Worm (Caenorhabditis elegans) whole organism, young adult: ENCODE results near the gene fic-1.

Experiments used
- B0035.1 ChIP-seq: sonication (generic microtip); optimal IDR thresholded peaks from 2 replicates; lab custom pipeline; 2016; ENCODE audit warnings: missing genetic modification characterization, mild to moderate bottlenecking, missing compliant biosample characterization, missing genotype, missing genetic modification reagents
- B0261.1 ChIP-seq: sonication (generic microtip); optimal IDR thresholded peaks from 2 replicates; lab custom pipeline; 2016; ENCODE audit warnings: mild to moderate bottlenecking, missing genetic modification characterization, moderate library complexity, missing compliant biosample characterization
- F23B12.7 ChIP-seq: sonication (generic microtip); optimal IDR thresholded peaks from 2 replicates; lab custom pipeline; 2017; ENCODE audit warnings: missing genetic modification characterization, mild to moderate bottlenecking, missing compliant biosample characterization, antibody characterized with exemption, moderate library complexity; ENCODE audit not compliant: insufficient read depth
- F33H1.4 ChIP-seq: fragments of 200-800 bp; sonication (Bioruptor generic); IDR thresholded peaks from 2 replicates; pipeline ENCODE4 v1.3.6; 2022; ENCODE audit warnings: missing genetic modification reagents, missing genetic modification characterization, missing compliant biosample characterization
- F49E8.2 ChIP-seq: sonication (generic microtip); optimal IDR thresholded peaks from 3 replicates; lab custom pipeline; 2017; ENCODE audit warnings: missing genetic modification characterization, mild to moderate bottlenecking, missing compliant biosample characterization, antibody characterized with exemption, moderate library complexity; ENCODE audit not compliant: insufficient read depth
- F55B11.4 ChIP-seq: sonication (generic microtip); optimal IDR thresholded peaks from 2 replicates; lab custom pipeline; 2016; ENCODE audit warnings: missing compliant biosample characterization, missing genetic modification characterization, borderline replicate concordance; ENCODE audit not compliant: insufficient read depth
- F57A8.1 ChIP-seq: fragments of 200-800 bp; sonication (Bioruptor generic); optimal IDR thresholded peaks from 2 replicates; lab custom pipeline; 2018; ENCODE audit warnings: mild to moderate bottlenecking, missing genetic modification characterization, moderate library complexity, missing compliant biosample characterization
- T26A5.8 ChIP-seq: sonication (generic microtip); optimal IDR thresholded peaks from 2 replicates; lab custom pipeline; 2016; ENCODE audit warnings: missing genetic modification characterization, missing compliant biosample characterization
- Y53F4B.3 ChIP-seq: fragments of 200-800 bp; sonication (Bioruptor generic); IDR thresholded peaks from 2 replicates; pipeline ENCODE4 v1.3.6; 2022; ENCODE audit warnings: missing genetic modification reagents, missing genetic modification characterization, missing compliant biosample characterization
- Y53G8AR.9 ChIP-seq: fragments of 200-800 bp; sonication (Bioruptor generic); conservative IDR thresholded peaks from 2 replicates; pipeline ENCODE4 v1.3.6; 2022; ENCODE audit warnings: missing genetic modification reagents, missing genetic modification characterization, missing compliant biosample characterization
- Y79H2A.3 ChIP-seq: fragments of 200-800 bp; sonication (Bioruptor generic); conservative IDR thresholded peaks from 2 replicates; pipeline ENCODE4 v1.3.6; 2022; ENCODE audit warnings: missing genetic modification reagents, missing genetic modification characterization, missing compliant biosample characterization
- ama-1 ChIP-seq, 3 experiments: fragments of 150-350 bp in 1 of 3; sonication (generic microtip) in 2 of 3; optimal IDR thresholded peaks; 2 replicates each; lab custom pipeline; 2014 to 2018; ENCODE audit warnings: missing biosample characterization in 2 of 3, missing genetic modification characterization in 2 of 3, missing genetic modification reagents in 2 of 3
- attf-3 ChIP-seq: fragments of 200-800 bp; sonication (Bioruptor generic); conservative IDR thresholded peaks from 2 replicates; pipeline ENCODE4 v1.3.6; 2022; ENCODE audit warnings: missing genetic modification reagents, missing genetic modification characterization, missing compliant biosample characterization
- ccch-3 ChIP-seq: fragments of 200-800 bp; sonication (Bioruptor generic); optimal IDR thresholded peaks from 2 replicates; lab custom pipeline; 2018; ENCODE audit warnings: mild to moderate bottlenecking, missing genetic modification characterization, missing compliant biosample characterization
- cebp-1 ChIP-seq, 2 experiments: fragments of 200-800 bp in 1 of 2; sonication (Bioruptor generic) in 1 of 2; sonication (generic microtip) in 1 of 2; IDR thresholded peaks in 1 of 2; optimal IDR thresholded peaks in 1 of 2; 2 replicates each; pipeline versions ENCODE4 v1.3.6 to Lab custom; 2017 to 2022; ENCODE audit warnings: missing compliant biosample characterization in 2 of 2, missing genetic modification characterization in 2 of 2, mild to moderate bottlenecking in 1 of 2, missing genetic modification reagents in 1 of 2, moderate library complexity in 1 of 2
- ceh-27 ChIP-seq: fragments of 200-800 bp; sonication (Bioruptor generic); optimal IDR thresholded peaks from 2 replicates; lab custom pipeline; 2018; ENCODE audit warnings: mild to moderate bottlenecking, missing genetic modification characterization, moderate library complexity, missing compliant biosample characterization
- ceh-58 ChIP-seq: fragments of 200-800 bp; sonication (Bioruptor generic); IDR thresholded peaks from 2 replicates; pipeline ENCODE4 v1.3.6; 2022; ENCODE audit warnings: missing genetic modification characterization, missing compliant biosample characterization
- ceh-79 ChIP-seq: sonication (generic microtip); optimal IDR thresholded peaks from 2 replicates; lab custom pipeline; 2017; ENCODE audit warnings: mild to moderate bottlenecking, missing genetic modification characterization, missing compliant biosample characterization
- ceh-91 ChIP-seq: fragments of 200-800 bp; sonication (Bioruptor generic); IDR thresholded peaks from 2 replicates; pipeline ENCODE4 v1.3.6; 2022; ENCODE audit warnings: missing genetic modification reagents, missing genetic modification characterization, missing compliant biosample characterization
- die-1 ChIP-seq: sonication (generic microtip); optimal IDR thresholded peaks from 2 replicates; lab custom pipeline; 2016; ENCODE audit warnings: missing genotype, mild to moderate bottlenecking, missing genetic modification characterization, missing compliant biosample characterization
- dpff-1 ChIP-seq: sonication (generic microtip); optimal IDR thresholded peaks from 2 replicates; lab custom pipeline; 2017; ENCODE audit warnings: mild to moderate bottlenecking, missing genetic modification characterization, missing compliant biosample characterization
- efl-1 ChIP-seq: fragments of 150-350 bp; optimal IDR thresholded peaks from 2 replicates; lab custom pipeline; 2014; ENCODE audit warnings: missing biosample characterization, missing genetic modification reagents, missing genetic modification characterization
- ets-4 ChIP-seq: fragments of 200-800 bp; sonication (Bioruptor generic); optimal IDR thresholded peaks from 2 replicates; lab custom pipeline; 2018; ENCODE audit warnings: mild to moderate bottlenecking, missing genetic modification characterization, missing compliant biosample characterization
- gei-17 ChIP-seq: fragments of 200-800 bp; sonication (Bioruptor generic); optimal IDR thresholded peaks from 2 replicates; lab custom pipeline; 2018; ENCODE audit warnings: mild to moderate bottlenecking, missing genetic modification characterization, missing compliant biosample characterization
- him-1 ChIP-seq: sonication (generic microtip); optimal IDR thresholded peaks from 2 replicates; lab custom pipeline; 2016; ENCODE audit warnings: missing genotype, missing genetic modification reagents, missing genetic modification characterization, missing compliant biosample characterization
- hlh-12 ChIP-seq: sonication (generic microtip); optimal IDR thresholded peaks from 2 replicates; lab custom pipeline; 2016; ENCODE audit warnings: missing genetic modification characterization, missing compliant biosample characterization
- let-526 ChIP-seq: fragments of 200-800 bp; sonication (Bioruptor generic); IDR thresholded peaks from 2 replicates; pipeline ENCODE4 v1.3.6; 2022; ENCODE audit warnings: missing genetic modification reagents, missing genetic modification characterization, missing compliant biosample characterization
- let-607 ChIP-seq, 2 experiments: fragments of 200-800 bp in 1 of 2; sonication (Bioruptor generic) in 1 of 2; sonication (generic microtip) in 1 of 2; optimal IDR thresholded peaks; 2 replicates each; lab custom pipeline; 2016 to 2018; ENCODE audit warnings: mild to moderate bottlenecking in 2 of 2, missing compliant biosample characterization in 2 of 2, missing genetic modification characterization in 2 of 2, moderate library complexity in 2 of 2, missing genotype in 1 of 2
- lin-26 ChIP-seq: fragments of 200-800 bp; sonication (Bioruptor generic); IDR thresholded peaks from 2 replicates; pipeline ENCODE4 v1.3.6; 2022; ENCODE audit warnings: missing genetic modification reagents, missing genetic modification characterization, missing compliant biosample characterization
- lin-35 ChIP-seq, 3 experiments: fragments of 150-350 bp in 2 of 3; sonication (generic microtip) in 1 of 3; optimal IDR thresholded peaks; 2 replicates each; lab custom pipeline; 2014 to 2018; ENCODE audit warnings: missing biosample characterization in 3 of 3, missing genetic modification characterization in 3 of 3, missing genetic modification reagents in 3 of 3
- lin-54 ChIP-seq: fragments of 200-800 bp; sonication (Bioruptor generic); optimal IDR thresholded peaks from 2 replicates; lab custom pipeline; 2018; ENCODE audit warnings: mild to moderate bottlenecking, missing genetic modification characterization, missing compliant biosample characterization
- lir-1 ChIP-seq: fragments of 200-800 bp; sonication (Bioruptor generic); conservative IDR thresholded peaks from 2 replicates; pipeline ENCODE4 v1.3.6; 2022; ENCODE audit warnings: missing genetic modification reagents, missing genetic modification characterization, missing compliant biosample characterization
- madf-3 ChIP-seq: fragments of 200-800 bp; sonication (Bioruptor generic); IDR thresholded peaks from 2 replicates; pipeline ENCODE4 v1.3.6; 2022; ENCODE audit warnings: missing genetic modification reagents, missing genetic modification characterization, missing compliant biosample characterization
- mxl-1 ChIP-seq: sonication (generic microtip); optimal IDR thresholded peaks from 2 replicates; lab custom pipeline; 2016; ENCODE audit warnings: missing genetic modification characterization, missing compliant biosample characterization
- nfya-1 ChIP-seq: sonication (generic microtip); optimal IDR thresholded peaks from 2 replicates; lab custom pipeline; 2017; ENCODE audit warnings: antibody characterized with exemption, missing compliant biosample characterization, missing genetic modification characterization, borderline replicate concordance; ENCODE audit not compliant: insufficient read depth
- nhr-27 ChIP-seq: fragments of 200-800 bp; sonication (Bioruptor generic); optimal IDR thresholded peaks from 2 replicates; lab custom pipeline; 2018; ENCODE audit warnings: mild to moderate bottlenecking, missing genetic modification characterization, moderate library complexity, missing compliant biosample characterization
- nhr-80 ChIP-seq: sonication (generic microtip); optimal IDR thresholded peaks from 2 replicates; lab custom pipeline; 2016; ENCODE audit warnings: missing genetic modification characterization, missing compliant biosample characterization
- rcor-1 ChIP-seq: fragments of 200-800 bp; sonication (Bioruptor generic); IDR thresholded peaks from 2 replicates; pipeline ENCODE4 v1.3.6; 2022; ENCODE audit warnings: missing genetic modification reagents, missing genetic modification characterization, missing compliant biosample characterization
- snpc-4 ChIP-seq, 5 experiments: fragments of 150-350 bp in 1 of 5; sonication (generic microtip) in 4 of 5; optimal IDR thresholded peaks; 2 replicates each; lab custom pipeline; 2014 to 2018; ENCODE audit warnings: missing genetic modification characterization in 5 of 5, missing biosample characterization in 3 of 5, antibody characterized with exemption in 2 of 5, mild to moderate bottlenecking in 2 of 5, missing compliant biosample characterization in 2 of 5, missing genotype in 2 of 5, moderate library complexity in 2 of 5, missing genetic modification reagents in 1 of 5
- tbp1 ChIP-seq: fragments of 200-800 bp; sonication (Bioruptor generic); optimal IDR thresholded peaks from 2 replicates; lab custom pipeline; 2018; ENCODE audit warnings: mild to moderate bottlenecking, missing genetic modification characterization, missing compliant biosample characterization
- tlf-1 ChIP-seq: fragments of 200-800 bp; sonication (Bioruptor generic); optimal IDR thresholded peaks from 2 replicates; lab custom pipeline; 2018; ENCODE audit warnings: mild to moderate bottlenecking, missing genetic modification characterization, missing compliant biosample characterization
- zim-3 ChIP-seq: sonication (generic microtip); optimal IDR thresholded peaks from 2 replicates; lab custom pipeline; 2017; ENCODE audit warnings: mild to moderate bottlenecking, missing genetic modification characterization, moderate library complexity, missing compliant biosample characterization
- ztf-18 ChIP-seq: sonication (generic microtip); optimal IDR thresholded peaks from 2 replicates; lab custom pipeline; 2016; ENCODE audit warnings: missing genotype, mild to moderate bottlenecking, missing genetic modification characterization, missing compliant biosample characterization
- ztf-22 ChIP-seq: fragments of 200-800 bp; sonication (Bioruptor generic); optimal IDR thresholded peaks from 2 replicates; lab custom pipeline; 2018; ENCODE audit warnings: mild to moderate bottlenecking, missing genetic modification characterization, moderate library complexity, missing compliant biosample characterization

The fic-1 gene

DNA sequence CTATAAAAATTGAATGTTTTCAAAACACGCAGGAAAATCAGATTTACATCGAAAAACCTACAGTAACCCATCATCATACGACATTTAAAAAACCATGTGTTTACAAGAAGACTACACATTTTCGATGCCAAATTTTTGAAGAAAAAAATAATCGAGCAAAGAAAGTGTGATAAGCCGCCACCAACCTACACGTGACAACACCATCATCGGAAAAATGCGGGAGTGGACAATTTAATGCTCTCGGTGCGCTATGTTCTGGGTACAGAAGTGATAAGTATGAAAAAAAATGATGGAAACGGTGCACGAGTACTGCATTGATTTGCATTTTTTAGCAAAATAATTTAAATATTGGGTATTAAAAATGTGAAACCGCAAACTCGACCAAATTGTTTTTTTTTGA lies 27.4 kb downstream of the fic-1 start:
- no peak for TF ChIP-seq cebp-1 (GFP tag; IDR thresholded peaks at IDR 0.05; lab: Robert Waterston, UW)
- TF ChIP-seq cebp-1 (tag; optimal IDR thresholded peaks at IDR 0.05; lab: Kevin White, UChicago) = no peak
- peak; percentile 57 for TF ChIP-seq nhr-80 (tag; lab: Kevin White, UChicago)
- no peak for TF ChIP-seq F55B11.4 (tag; lab: Kevin White, UChicago)
- TF ChIP-seq him-1 = no peak

DNA sequence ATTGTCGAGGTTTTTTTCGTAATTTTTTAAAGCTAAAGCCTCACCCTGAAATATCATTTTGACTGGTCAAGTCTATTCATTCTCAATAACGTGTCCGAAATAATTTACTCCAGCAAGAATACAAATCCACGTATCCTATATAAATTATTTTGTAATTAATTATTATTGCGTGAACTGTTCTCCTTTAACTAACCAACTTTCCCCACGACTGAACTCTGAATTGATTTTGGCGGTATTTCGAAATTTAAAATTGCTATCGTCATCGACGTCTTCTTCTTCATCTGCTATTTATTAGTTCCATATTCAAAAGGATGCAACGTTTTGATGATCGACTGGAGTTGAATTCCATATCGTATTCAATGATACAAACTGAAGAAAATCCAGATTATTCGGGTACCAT lies 29.1 kb downstream of the fic-1 start, which contains the start of the genes aqp-3 and Y69E1A.8:
aqp-3 (minus strand) TSS at position 101 of the 400 bp plus-strand sequence.
Y69E1A.8 (plus strand) TSS at position 246 of the 400 bp plus-strand sequence.
- TF ChIP-seq zim-3 (tag; lab: Kevin White, UChicago) (no peak), lir-1 (GFP tag; lab: Robert Waterston, UW) (no peak), Y53G8AR.9 (no peak), madf-3 (GFP tag; lab: Robert Waterston, UW) (no peak), rcor-1 (GFP tag; lab: Robert Waterston, UW) (no peak), tlf-1 (GFP tag; lab: Kevin White, UChicago) (no peak), ztf-18 (tag; lab: Kevin White, UChicago) (no peak), efl-1 (GFP tag; lab: Kevin White, UChicago) (no peak), hlh-12 (tag; lab: Kevin White, UChicago) (no peak), gei-17 (no peak), ccch-3 (no peak), B0261.1 (tag; lab: Kevin White, UChicago) (no peak), ceh-79 (tag; lab: Kevin White, UChicago) (no peak), ama-1 (optimal IDR thresholded peaks at IDR 0.05; lab: Kevin White, UChicago) (no peak), ama-1 (GFP tag; optimal IDR thresholded peaks at IDR 0.05; lab: Kevin White, UChicago) (no peak)

DNA sequence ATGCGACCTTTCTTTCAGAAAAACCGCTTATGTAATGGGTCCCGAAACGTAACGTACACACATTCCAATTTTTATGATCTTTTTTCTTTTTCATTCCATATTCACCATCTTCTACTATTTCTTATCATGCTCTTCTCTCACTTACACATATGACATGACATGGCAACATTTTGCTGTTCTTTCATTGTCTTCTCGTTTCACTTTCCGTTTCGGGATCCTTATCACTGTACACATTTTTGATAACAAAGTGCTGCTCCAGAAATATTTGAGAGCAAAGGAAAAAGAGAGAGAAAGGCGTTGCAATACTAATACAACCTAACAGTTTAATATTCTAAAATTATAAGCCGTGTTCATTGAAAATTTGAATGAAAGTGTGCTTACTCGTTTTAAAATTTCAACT lies 33.1 kb downstream of the fic-1 start:
- TF ChIP-seq zim-3 (tag; lab: Kevin White, UChicago) (no peak), lin-26 (GFP tag; lab: Robert Waterston, UW) (no peak), F57A8.1 (GFP tag; lab: Kevin White, UChicago) (no peak), nhr-27 (no peak), F23B12.7 (tag; lab: Kevin White, UChicago) (no peak), Y79H2A.3 (GFP tag; lab: Robert Waterston, UW) (no peak), attf-3 (GFP tag; lab: Robert Waterston, UW) (no peak), ztf-22 (peak; percentile 45), ceh-27 (GFP tag; lab: Kevin White, UChicago) (no peak), T26A5.8 (tag; lab: Kevin White, UChicago) (no peak), die-1 (tag; lab: Kevin White, UChicago) (no peak), ets-4 (GFP tag; lab: Kevin White, UChicago) (peak; percentile 77), nhr-80 (tag; lab: Kevin White, UChicago) (peak; percentile 97), let-526 (GFP tag; lab: Robert Waterston, UW) (no peak), B0035.1 (tag; lab: Kevin White, UChicago) (no peak), lin-54 (GFP tag; lab: Kevin White, UChicago) (no peak), lin-35 (GFP tag; optimal IDR thresholded peaks at IDR 0.05; lab: Kevin White, UChicago) (no peak), snpc-4 (GFP tag; optimal IDR thresholded peaks at IDR 0.05; lab: Kevin White, UChicago) (no peak), snpc-4 (tag; optimal IDR thresholded peaks at IDR 0.05; lab: Kevin White, UChicago) (no peak), tbp1 (GFP tag; lab: Kevin White, UChicago) (no peak), ceh-91 (GFP tag; lab: Robert Waterston, UW) (no peak), Y53F4B.3 (GFP tag; lab: Robert Waterston, UW) (no peak), F49E8.2 (no peak), nfya-1 (tag; lab: Kevin White, UChicago) (no peak), dpff-1 (tag; lab: Kevin White, UChicago) (no peak), let-607 (tag; optimal IDR thresholded peaks at IDR 0.05; lab: Kevin White, UChicago) (peak; percentile 34 to 66), mxl-1 (tag; lab: Kevin White, UChicago) (no peak), ceh-58 (GFP tag; lab: Robert Waterston, UW) (no peak), F33H1.4 (GFP tag; lab: Robert Waterston, UW) (no peak)
